Fruit fly (Drosophila melanogaster): ENCODE results near the gene Rph.

Rph gene

DNA sequence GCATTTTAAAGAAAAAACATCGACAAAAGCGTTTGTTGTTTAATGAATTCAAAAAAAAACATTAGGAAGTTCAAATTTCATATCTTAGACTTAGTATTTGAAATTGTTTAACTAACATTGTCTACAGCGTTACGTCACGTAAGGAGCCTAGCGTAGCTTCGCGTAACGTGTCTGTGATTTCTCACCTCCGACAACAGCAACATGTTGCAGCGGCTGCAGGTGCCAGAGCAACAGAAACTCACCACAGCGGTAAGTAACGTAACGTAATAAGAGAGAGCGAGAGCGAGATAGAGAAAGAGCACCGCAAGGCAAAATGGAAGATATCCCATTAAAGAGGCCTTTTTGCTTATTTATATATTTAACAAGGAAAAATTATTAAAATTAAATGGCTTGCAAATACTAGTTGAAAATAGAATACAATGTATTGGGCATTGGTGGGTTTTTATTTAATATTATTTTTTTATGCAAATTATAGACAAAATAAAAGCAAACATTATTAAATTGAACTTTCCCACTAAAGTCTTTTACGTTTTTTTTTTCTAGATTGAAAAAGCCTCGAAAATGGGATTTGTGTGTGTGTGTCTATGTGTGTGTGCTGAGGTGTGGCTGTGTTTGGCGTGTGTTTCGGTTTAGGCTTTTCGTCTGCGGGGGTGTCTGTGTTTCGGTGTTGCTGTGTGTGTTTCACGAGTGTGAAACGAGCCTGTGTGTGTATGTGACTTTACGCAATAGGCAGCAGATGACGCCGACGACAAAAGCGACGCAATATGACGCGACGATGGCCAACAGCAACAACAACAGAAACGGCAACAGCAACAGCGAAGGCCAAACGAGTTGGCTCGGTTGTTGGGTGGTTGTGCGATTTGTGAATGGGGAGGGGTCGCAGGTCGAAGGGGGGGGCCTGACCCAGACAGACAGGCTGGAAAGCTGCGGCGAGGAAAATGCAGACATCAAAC is 27.3 kb downstream of the Rph start (continued):
- peak; percentile 65 for TF ChIP-seq sens (GFP tag)
- TF ChIP-seq chm (GFP tag; IDR thresholded peaks at IDR 0.05) = peak; percentile 38; the same call in 1 of the 2 replicates
- peak; percentile 58 for TF ChIP-seq scrt (GFP tag; optimal IDR thresholded peaks at IDR 0.05)
- peak; percentile 1 for TF ChIP-seq gsb-n (tag; optimal IDR thresholded peaks at IDR 0.05)
- no peak for TF ChIP-seq pfk (GFP tag; optimal IDR thresholded peaks at IDR 0.05)
- peak; percentile 19; the same call in 1 of the 2 replicates for TF ChIP-seq Bgb (GFP tag; IDR thresholded peaks at IDR 0.05; ENCODE audit: partially characterized antibody)
- no peak for TF ChIP-seq Antp (GFP tag; optimal IDR thresholded peaks at IDR 0.05)
- TF ChIP-seq Drgx (GFP tag; IDR thresholded peaks at IDR 0.05) = 0 out of 2 replicates have a peak, but pooled peaks have one; percentile 8
- peak; percentile 85 for TF ChIP-seq Deaf1 (tag; optimal IDR thresholded peaks at IDR 0.05)
- peak; percentile 49 for TF ChIP-seq CG12769 (tag; optimal IDR thresholded peaks at IDR 0.05)
- peak; percentile 20 for TF ChIP-seq sug (tag; optimal IDR thresholded peaks at IDR 0.05)
- TF ChIP-seq abd-A (tag; optimal IDR thresholded peaks at IDR 0.05) = peak; percentile 62
- peak; percentile 0 for TF ChIP-seq CG10543 (GFP tag; optimal IDR thresholded peaks at IDR 0.05)
- no peak for TF ChIP-seq dysf (GFP tag; IDR thresholded peaks at IDR 0.05)

DNA sequence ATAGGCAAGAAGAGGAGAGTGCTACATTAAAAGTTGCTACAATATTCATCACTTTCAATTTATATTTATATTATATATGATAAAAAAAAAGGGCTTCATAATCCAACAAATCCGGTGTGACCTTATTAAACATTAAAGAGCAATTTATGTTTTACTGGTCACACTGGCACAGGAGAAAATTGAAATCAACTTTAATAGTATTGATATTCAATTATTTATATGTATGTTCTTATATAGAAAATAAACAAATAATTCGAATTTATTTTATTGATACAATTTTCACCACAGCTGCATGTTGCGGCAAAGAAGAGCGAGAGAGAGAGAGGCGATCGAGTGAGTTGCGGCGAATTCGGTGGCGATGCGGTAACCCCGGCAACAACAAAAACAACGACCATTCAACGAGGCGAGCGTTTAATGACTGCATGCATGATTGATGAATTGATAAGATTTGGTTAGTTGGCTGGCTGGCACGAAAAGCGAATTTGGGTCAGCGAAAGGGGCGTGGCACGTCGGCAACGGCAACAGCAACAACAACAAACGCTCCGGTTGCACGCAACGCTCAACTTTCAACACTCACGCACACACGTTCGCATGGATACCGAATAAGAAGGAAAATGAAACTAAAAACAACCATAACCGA is 28.1 kb downstream of the Rph start:
- TF ChIP-seq br (optimal IDR thresholded peaks at IDR 0.05) = no peak
- no peak for TF ChIP-seq dmrt11E (tag; optimal IDR thresholded peaks at IDR 0.05)
- TF ChIP-seq Lpt (GFP tag; optimal IDR thresholded peaks at IDR 0.05) = no peak
- no peak for TF ChIP-seq CG12744 (GFP tag; optimal IDR thresholded peaks at IDR 0.05)
- TF ChIP-seq Hey (tag; optimal IDR thresholded peaks at IDR 0.05) = no peak
- TF ChIP-seq CG17612 (GFP tag; IDR thresholded peaks at IDR 0.05) = no peak
- 0 out of 3 replicates have a peak, but pooled peaks have one; percentile 27 for TF ChIP-seq CG6791 (GFP tag; IDR thresholded peaks at IDR 0.05; ENCODE audit: partially characterized antibody)
- TF ChIP-seq crc (GFP tag; optimal IDR thresholded peaks at IDR 0.05) = no peak
- no peak for TF ChIP-seq CG12219 (GFP tag; optimal IDR thresholded peaks at IDR 0.05)
- no peak for TF ChIP-seq B-H2 (GFP tag; optimal IDR thresholded peaks at IDR 0.05)
- no peak for TF ChIP-seq dmrt99B (tag; optimal IDR thresholded peaks at IDR 0.05)
- TF ChIP-seq CG10147 (GFP tag; optimal IDR thresholded peaks at IDR 0.05) = no peak
- no peak for TF ChIP-seq CG13624 (GFP tag; optimal IDR thresholded peaks at IDR 0.05)
- no peak for TF ChIP-seq ken (GFP tag; IDR thresholded peaks at IDR 0.05)
- no peak for TF ChIP-seq danr (GFP tag; IDR thresholded peaks at IDR 0.05)
- TF ChIP-seq grn (GFP tag; optimal IDR thresholded peaks at IDR 0.05) = peak; percentile 85
- TF ChIP-seq Bgb (GFP tag; IDR thresholded peaks at IDR 0.05; ENCODE audit: partially characterized antibody) = no peak
- TF ChIP-seq Rx (GFP tag; IDR thresholded peaks at IDR 0.05) = no peak
- no peak for TF ChIP-seq CG32772 (GFP tag; IDR thresholded peaks at IDR 0.05)
- no peak for TF ChIP-seq gro (GFP tag; optimal IDR thresholded peaks at IDR 0.05)
- no peak for TF ChIP-seq BtbVII (GFP tag; optimal IDR thresholded peaks at IDR 0.05)
- TF ChIP-seq Hr51 (GFP tag; optimal IDR thresholded peaks at IDR 0.05) = no peak
- no peak for TF ChIP-seq Sox102F (GFP tag; optimal IDR thresholded peaks at IDR 0.05)
- TF ChIP-seq CG2889 (GFP tag; IDR thresholded peaks at IDR 0.05) = no peak
- TF ChIP-seq gem (tag; optimal IDR thresholded peaks at IDR 0.05) = no peak
- TF ChIP-seq otp (GFP tag; IDR thresholded peaks at IDR 0.05) = no peak
- no peak for TF ChIP-seq CG6689 (GFP tag; IDR thresholded peaks at IDR 0.05)
- no peak for TF ChIP-seq D (optimal IDR thresholded peaks at IDR 0.05)
- TF ChIP-seq D (GFP tag; optimal IDR thresholded peaks at IDR 0.05) = no peak
- TF ChIP-seq chinmo (GFP tag; IDR thresholded peaks at IDR 0.05; ENCODE audit: partially characterized antibody) = no peak
- no peak for TF ChIP-seq Chrac-16 (GFP tag; optimal IDR thresholded peaks at IDR 0.05)
- TF ChIP-seq hbn (GFP tag; IDR thresholded peaks at IDR 0.05; ENCODE audit: partially characterized antibody) = no peak
- no peak for TF ChIP-seq aop (GFP tag; IDR thresholded peaks at IDR 0.05)
- TF ChIP-seq CG5245 (GFP tag; optimal IDR thresholded peaks at IDR 0.05) = no peak
- no peak for TF ChIP-seq Doc3 (GFP tag; IDR thresholded peaks at IDR 0.05; ENCODE audit: partially characterized antibody)

Measured in whole organism, embryonic.